Worm (Caenorhabditis elegans) whole organism, L1 larva: ENCODE measurements around the gene F35D11.4.

Experiments used
- F16B12.6 ChIP-seq: fragments of 150-350 bp; optimal IDR thresholded peaks from 2 replicates; lab custom pipeline; 2014; ENCODE audit warnings: missing biosample characterization, missing genetic modification characterization
- alr-1 ChIP-seq: fragments of 200-800 bp; sonication (Bioruptor generic); optimal IDR thresholded peaks from 2 replicates; lab custom pipeline; 2018; ENCODE audit warnings: borderline replicate concordance, mild to moderate bottlenecking, missing genetic modification characterization, missing compliant biosample characterization
- ceh-8 ChIP-seq: fragments of 200-800 bp; sonication (Bioruptor generic); optimal IDR thresholded peaks from 2 replicates; lab custom pipeline; 2018; ENCODE audit warnings: mild to moderate bottlenecking, missing genetic modification characterization, moderate library complexity, missing compliant biosample characterization
- ces-1 ChIP-seq: fragments of 150-350 bp; optimal IDR thresholded peaks from 2 replicates; lab custom pipeline; 2014; ENCODE audit warnings: missing biosample characterization, missing genetic modification reagents, missing genetic modification characterization
- efl-1 ChIP-seq, 4 experiments: fragments of 150-350 bp; optimal IDR thresholded peaks in 3 of 4; peaks in 1 of 4; 1 replicate in 1 of 4; 2 replicates in 3 of 4; lab custom pipeline; 2014; ENCODE audit warnings: missing biosample characterization in 2 of 4, missing genetic modification characterization in 2 of 4, missing genetic modification reagents in 2 of 4
- egl-13 ChIP-seq: sonication (generic microtip); optimal IDR thresholded peaks from 2 replicates; lab custom pipeline; 2016; ENCODE audit warnings: missing genotype, missing genetic modification reagents, missing genetic modification characterization, missing compliant biosample characterization
- fkh-10 ChIP-seq: sonication (generic microtip); optimal IDR thresholded peaks from 2 replicates; lab custom pipeline; 2017; ENCODE audit warnings: missing biosample characterization, missing genetic modification reagents, missing genetic modification characterization
- hpl-2 ChIP-seq: fragments of 150-350 bp; optimal IDR thresholded peaks from 2 replicates; lab custom pipeline; 2014; ENCODE audit warnings: missing biosample characterization, missing genetic modification reagents, missing genetic modification characterization
- jun-1 ChIP-seq: fragments of 150-350 bp; optimal IDR thresholded peaks from 2 replicates; lab custom pipeline; 2014; ENCODE audit warnings: missing biosample characterization, missing genetic modification reagents, missing genetic modification characterization
- lin-14 ChIP-seq: fragments of 200-800 bp; sonication (Bioruptor generic); optimal IDR thresholded peaks from 2 replicates; lab custom pipeline; 2018; ENCODE audit warnings: mild to moderate bottlenecking, missing genetic modification characterization, moderate library complexity, missing compliant biosample characterization
- lin-15B ChIP-seq: fragments of 150-350 bp; sonication (generic microtip); optimal IDR thresholded peaks from 3 replicates; lab custom pipeline; 2014; ENCODE audit warnings: missing biosample characterization, missing genetic modification characterization
- mab-9 ChIP-seq: fragments of 200-800 bp; sonication (Bioruptor generic); IDR thresholded peaks from 2 replicates; pipeline ENCODE4 v1.3.6; 2022; ENCODE audit warnings: missing genetic modification reagents, missing genetic modification characterization, missing compliant biosample characterization
- nhr-11 ChIP-seq: fragments of 150-350 bp; optimal IDR thresholded peaks from 2 replicates; lab custom pipeline; 2014; ENCODE audit warnings: missing biosample characterization, missing genetic modification characterization
- nhr-12 ChIP-seq: sonication (generic microtip); optimal IDR thresholded peaks from 2 replicates; lab custom pipeline; 2017; ENCODE audit warnings: missing biosample characterization, missing genetic modification characterization
- nhr-19 ChIP-seq: fragments of 200-800 bp; sonication (Bioruptor generic); conservative IDR thresholded peaks from 2 replicates; pipeline ENCODE4 v1.3.6; 2022; ENCODE audit warnings: missing genetic modification characterization, missing compliant biosample characterization
- nhr-47 ChIP-seq: sonication (generic microtip); optimal IDR thresholded peaks from 2 replicates; lab custom pipeline; 2016; ENCODE audit warnings: mild to moderate bottlenecking, missing genetic modification characterization, moderate library complexity, missing compliant biosample characterization
- nhr-85 ChIP-seq: sonication (generic microtip); peaks from one replicate; lab custom pipeline; 2016; ENCODE audit warnings: missing genetic modification characterization, inconsistent platforms, missing compliant biosample characterization
- nhr-90 ChIP-seq: sonication (generic microtip); optimal IDR thresholded peaks from 2 replicates; lab custom pipeline; 2016; ENCODE audit warnings: mild to moderate bottlenecking, missing genetic modification characterization, missing compliant biosample characterization; ENCODE audit not compliant: poor library complexity
- pag-3 ChIP-seq: sonication (generic microtip); optimal IDR thresholded peaks from 2 replicates; lab custom pipeline; 2017; ENCODE audit warnings: missing genetic modification characterization, mild to moderate bottlenecking, missing compliant biosample characterization, antibody characterized with exemption, borderline replicate concordance; ENCODE audit not compliant: insufficient read depth
- snpc-4 ChIP-seq: fragments of 150-350 bp; optimal IDR thresholded peaks from 2 replicates; lab custom pipeline; 2014; ENCODE audit warnings: missing biosample characterization, missing genetic modification characterization
- snu-23 ChIP-seq: sonication (generic microtip); optimal IDR thresholded peaks from 2 replicates; lab custom pipeline; 2016; ENCODE audit warnings: missing genetic modification characterization, missing compliant biosample characterization
- sox-4 ChIP-seq: sonication (generic microtip); optimal IDR thresholded peaks from 2 replicates; lab custom pipeline; 2016; ENCODE audit warnings: missing genetic modification characterization, missing compliant biosample characterization
- swsn-7 ChIP-seq: sonication (generic microtip); optimal IDR thresholded peaks from 2 replicates; lab custom pipeline; 2016; ENCODE audit warnings: missing genetic modification characterization, missing compliant biosample characterization
- tlp-1 ChIP-seq: fragments of 150-350 bp; optimal IDR thresholded peaks from 2 replicates; lab custom pipeline; 2014; ENCODE audit warnings: missing biosample characterization, missing genetic modification characterization
- unc-130 ChIP-seq: fragments of 150-350 bp; optimal IDR thresholded peaks from 2 replicates; lab custom pipeline; 2017; ENCODE audit warnings: missing biosample characterization, missing genetic modification characterization, inconsistent platforms
- unc-30 ChIP-seq: sonication (generic microtip); optimal IDR thresholded peaks from 2 replicates; lab custom pipeline; 2017; ENCODE audit warnings: missing biosample characterization, missing genetic modification characterization
- vab-15 ChIP-seq: sonication (generic microtip); optimal IDR thresholded peaks from 2 replicates; lab custom pipeline; 2017; ENCODE audit warnings: missing genotype, mild to moderate bottlenecking, missing genetic modification characterization, missing compliant biosample characterization
- xbp-1 ChIP-seq: sonication (generic microtip); optimal IDR thresholded peaks from 2 replicates; lab custom pipeline; 2016; ENCODE audit warnings: missing genetic modification characterization, missing compliant biosample characterization

The F35D11.4 gene

DNA sequence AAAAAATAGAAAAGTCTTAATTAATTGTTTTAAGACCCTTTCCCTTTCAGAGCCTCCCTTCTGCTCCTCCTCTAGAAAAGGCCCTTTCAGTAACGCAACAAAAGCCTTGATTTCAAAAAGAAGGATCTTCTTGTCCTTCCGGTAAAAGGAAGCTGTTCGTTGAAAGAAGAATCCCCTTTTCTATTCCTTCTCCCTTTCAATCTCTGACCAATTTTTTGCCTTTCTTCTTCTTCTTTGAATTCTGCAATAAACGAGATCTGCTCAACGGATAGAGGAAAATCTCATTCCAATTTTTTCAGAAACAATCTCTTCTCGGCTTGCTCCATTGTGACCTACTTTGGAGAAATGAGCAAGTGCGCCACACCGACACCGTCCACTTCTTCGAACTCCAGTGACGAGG is 4.8 kb downstream of the F35D11.4 start, which contains the start of gene F35D11.3:
TSS of gene F35D11.3 (plus strand) at position 300 of the 400 bp plus-strand sequence.
- TF ChIP-seq lin-14 (GFP tag; lab: Kevin White, UChicago), result peak; percentile 17
- TF ChIP-seq fkh-10 (GFP tag; lab: Kevin White, UChicago), result peak; percentile 87
- no peak for TF ChIP-seq snu-23 (GFP tag; lab: Kevin White, UChicago)
- TF ChIP-seq, all 84 proteins: peak for 2

DNA sequence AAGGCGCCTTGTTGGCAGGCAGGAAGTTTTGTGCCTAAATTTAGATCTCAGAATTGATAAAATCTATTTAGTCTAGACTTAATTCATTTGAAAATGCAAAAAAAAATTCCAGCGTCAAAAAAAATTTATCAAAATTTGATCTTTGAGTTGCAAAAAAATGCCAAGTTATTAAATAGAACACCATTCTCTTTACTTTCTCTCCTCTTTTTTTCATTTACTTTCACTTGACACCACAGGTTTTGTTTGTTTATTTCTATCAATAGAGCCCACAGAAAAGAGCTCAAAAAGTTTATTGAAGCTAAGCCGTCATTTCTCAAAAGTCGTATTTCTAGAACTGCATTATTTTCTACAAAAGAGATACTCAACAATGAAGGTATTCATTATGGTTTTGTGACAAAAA is 9.5 kb downstream of the F35D11.4 start, which contains the start of gene pqn-35:
TSS of gene pqn-35 (plus strand) at position 301 of the 400 bp plus-strand sequence.
- no peak for TF ChIP-seq alr-1 (tag; lab: Kevin White, UChicago)
- no peak for TF ChIP-seq snu-23 (GFP tag; lab: Kevin White, UChicago)
- TF ChIP-seq lin-15B, result no peak
- no peak for TF ChIP-seq nhr-90 (tag; lab: Kevin White, UChicago)
- no peak for TF ChIP-seq mab-9 (GFP tag; lab: Robert Waterston, UW)
- TF ChIP-seq nhr-19 (GFP tag; lab: Robert Waterston, UW), result no peak
- no peak for TF ChIP-seq unc-130 (tag; lab: Kevin White, UChicago)
- no peak for TF ChIP-seq xbp-1 (tag; lab: Kevin White, UChicago)
- TF ChIP-seq pag-3 (tag; lab: Kevin White, UChicago), result no peak
- no peak for TF ChIP-seq unc-30 (tag; lab: Kevin White, UChicago)
- TF ChIP-seq swsn-7 (tag; lab: Kevin White, UChicago), result no peak
- no peak for TF ChIP-seq jun-1 (tag; lab: Kevin White, UChicago)
- no peak for TF ChIP-seq ces-1 (GFP tag; lab: Kevin White, UChicago)
- TF ChIP-seq nhr-12 (tag; lab: Kevin White, UChicago), result no peak
- no peak for TF ChIP-seq tlp-1 (tag; lab: Kevin White, UChicago)
- TF ChIP-seq nhr-47 (tag; lab: Kevin White, UChicago), result no peak
- no peak for TF ChIP-seq hpl-2 (GFP tag; lab: Kevin White, UChicago)
- TF ChIP-seq nhr-11 (tag; lab: Kevin White, UChicago), result no peak
- no peak for TF ChIP-seq ceh-8 (GFP tag; lab: Kevin White, UChicago)
- TF ChIP-seq sox-4 (tag; lab: Kevin White, UChicago), result no peak

DNA sequence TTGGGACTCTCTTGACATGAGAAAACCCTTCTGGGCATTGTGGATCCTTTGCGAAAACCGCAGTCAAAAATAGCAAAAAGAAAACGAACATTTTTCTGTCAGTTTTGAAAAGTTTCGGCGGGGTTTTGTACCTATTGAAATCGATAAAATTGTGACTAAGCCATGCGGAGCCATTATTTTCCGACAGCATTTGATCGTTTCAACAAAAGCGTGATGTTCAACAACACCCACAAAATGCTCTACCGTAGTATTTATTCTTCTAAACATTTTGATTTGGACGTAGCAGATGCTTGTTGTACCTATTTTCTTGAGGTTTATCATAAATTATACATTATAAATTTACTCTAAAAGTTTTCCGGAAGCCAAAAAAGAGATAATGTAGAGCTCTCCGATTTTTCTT is 13.2 kb downstream of the F35D11.4 start, which contains the start of gene clec-136:
TSS of gene clec-136 (minus strand) at position 101 of the 400 bp plus-strand sequence.
- no peak for TF ChIP-seq snu-23 (GFP tag; lab: Kevin White, UChicago)
- TF ChIP-seq F16B12.6 (tag; lab: Kevin White, UChicago), result no peak
- TF ChIP-seq snpc-4 (tag; lab: Kevin White, UChicago), result no peak
- TF ChIP-seq, all 84 proteins: peak for 0

DNA sequence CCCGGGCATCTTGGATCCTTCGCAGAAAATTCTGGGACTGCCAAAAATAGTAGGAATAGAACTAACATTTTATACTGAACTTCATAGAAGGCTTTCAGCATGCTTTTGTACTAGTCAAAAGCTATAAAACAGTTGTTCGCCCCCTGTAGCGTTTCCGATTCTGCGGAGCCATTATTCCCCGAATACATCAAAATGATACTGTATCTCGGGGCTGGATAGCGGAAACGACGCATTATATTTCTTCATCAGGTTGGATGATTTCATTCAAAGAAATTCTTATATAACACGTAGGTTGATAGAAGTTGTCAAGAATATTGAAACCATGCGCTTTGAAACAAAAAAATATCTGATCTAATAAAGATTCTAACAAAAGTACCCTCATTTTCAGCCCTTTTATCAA is 14.8 kb downstream of the F35D11.4 start, which contains the start of gene clec-137:
TSS of gene clec-137 (minus strand) at position 101 of the 400 bp plus-strand sequence.
- no peak for TF ChIP-seq egl-13 (tag; lab: Kevin White, UChicago)

DNA sequence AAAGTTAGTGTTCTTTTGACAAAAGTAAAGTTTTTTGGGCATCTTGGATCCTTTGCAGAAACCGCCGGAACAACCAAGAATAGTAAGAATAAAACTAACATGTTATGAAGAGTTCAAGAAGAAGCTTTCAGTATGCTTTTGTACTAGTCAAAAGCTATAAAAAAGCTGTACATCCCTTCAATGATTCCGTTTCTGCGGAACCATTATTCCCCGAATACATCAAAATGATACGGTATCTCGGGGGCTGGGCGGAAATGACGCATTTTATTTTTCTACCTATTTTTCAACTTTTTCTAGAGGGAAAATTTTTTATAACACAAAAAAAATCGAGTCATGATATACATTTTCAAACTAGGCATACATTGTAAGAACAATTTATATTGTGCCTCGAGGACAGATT is 16.5 kb downstream of the F35D11.4 start, which contains the start of gene clec-138:
TSS of gene clec-138 (minus strand) at position 101 of the 400 bp plus-strand sequence.
- no peak for TF ChIP-seq efl-1 (optimal IDR thresholded peaks at IDR 0.05; lab: Kevin White, UChicago)
- peak in 1 of 2 experiments; percentile 32 for TF ChIP-seq efl-1 (GFP tag; optimal IDR thresholded peaks at IDR 0.05 in 1 of 2; lab: Kevin White, UChicago)
- TF ChIP-seq vab-15 (tag; lab: Kevin White, UChicago), result no peak

DNA sequence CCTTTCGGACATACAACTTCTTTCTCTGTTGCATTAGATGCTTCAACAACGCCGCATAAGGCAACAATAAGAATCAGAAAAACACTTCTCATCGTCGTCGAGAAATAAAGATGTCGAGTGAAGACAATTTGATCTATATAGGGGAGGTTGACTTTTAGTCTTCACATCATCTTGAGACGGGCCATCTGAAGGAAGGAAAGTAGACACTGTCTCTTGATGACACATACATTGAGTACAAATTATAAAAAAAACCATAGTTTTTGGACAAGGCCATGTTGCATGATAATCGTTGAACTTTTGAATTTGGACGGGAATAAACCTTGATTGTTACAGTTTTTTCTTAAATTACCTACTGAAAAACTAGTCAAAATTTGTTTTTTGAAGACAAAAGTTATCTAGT is 18.4 kb downstream of the F35D11.4 start, which contains the start of gene clec-139:
TSS of gene clec-139 (minus strand) at position 101 of the 400 bp plus-strand sequence.
- TF ChIP-seq nhr-19 (GFP tag; lab: Robert Waterston, UW), result no peak
- peak; percentile 58 for TF ChIP-seq nhr-85
